Worm (Caenorhabditis elegans) whole organism, L2 larva: ENCODE measurements around the gene nex-4.
A peak's percentile ranks its signal among the peaks of the same experiment; 100 is the strongest.

ENCODE experiments used
- C34F6.9 ChIP-seq: fragments of 150-350 bp; optimal IDR thresholded peaks from 2 replicates; lab custom pipeline; 2014; ENCODE audit warnings: missing biosample characterization, missing genetic modification characterization
- F13H6.1 ChIP-seq: sonication (generic microtip); optimal IDR thresholded peaks from 2 replicates; lab custom pipeline; 2016; ENCODE audit warnings: missing genetic modification characterization, missing compliant biosample characterization
- R02D3.7 ChIP-seq: fragments of 150-350 bp; optimal IDR thresholded peaks from 2 replicates; lab custom pipeline; 2014; ENCODE audit warnings: missing biosample characterization, missing genetic modification characterization
- Y55F3AM.14 ChIP-seq: fragments of 200-800 bp; sonication (Bioruptor generic); optimal IDR thresholded peaks from 2 replicates; lab custom pipeline; 2018; ENCODE audit warnings: mild to moderate bottlenecking, missing genetic modification characterization, missing compliant biosample characterization
- ZK546.5 ChIP-seq: sonication (generic microtip); optimal IDR thresholded peaks from 2 replicates; lab custom pipeline; 2017; ENCODE audit warnings: missing biosample characterization, missing genetic modification characterization
- aly-2 ChIP-seq: fragments of 150-350 bp; optimal IDR thresholded peaks from 2 replicates; lab custom pipeline; 2014; ENCODE audit warnings: missing biosample characterization, missing genetic modification characterization
- ama-1 ChIP-seq: fragments of 150-350 bp; optimal IDR thresholded peaks from 2 replicates; lab custom pipeline; 2018; ENCODE audit warnings: inconsistent platforms
- blmp-1 ChIP-seq: sonication (generic microtip); optimal IDR thresholded peaks from 2 replicates; lab custom pipeline; 2017; ENCODE audit warnings: missing genetic modification characterization, mild to moderate bottlenecking, missing compliant biosample characterization, antibody characterized with exemption, moderate library complexity; ENCODE audit not compliant: insufficient read depth
- ceh-82 ChIP-seq: fragments of 150-350 bp; optimal IDR thresholded peaks from 2 replicates; lab custom pipeline; 2014; ENCODE audit warnings: missing biosample characterization, missing genetic modification characterization
- crh-2 ChIP-seq: sonication (generic microtip); optimal IDR thresholded peaks from 2 replicates; lab custom pipeline; 2017; ENCODE audit warnings: missing biosample characterization, missing genetic modification characterization
- egl-27 ChIP-seq: sonication (generic microtip); optimal IDR thresholded peaks from 3 replicates; lab custom pipeline; 2017; ENCODE audit warnings: missing biosample characterization, missing genetic modification reagents, missing genetic modification characterization
- fos-1 ChIP-seq: fragments of 150-350 bp; optimal IDR thresholded peaks from 2 replicates; lab custom pipeline; 2014; ENCODE audit warnings: missing biosample characterization, missing genetic modification characterization
- gmeb-1 ChIP-seq: fragments of 150-350 bp; optimal IDR thresholded peaks from 2 replicates; lab custom pipeline; 2014; ENCODE audit warnings: missing biosample characterization, missing genetic modification characterization
- lin-11 ChIP-seq: fragments of 150-350 bp; sonication (generic microtip); optimal IDR thresholded peaks from 2 replicates; lab custom pipeline; 2014; ENCODE audit warnings: missing biosample characterization, missing genetic modification characterization, inconsistent platforms, mixed read lengths
- lin-13 ChIP-seq: fragments of 150-350 bp; optimal IDR thresholded peaks from 2 replicates; lab custom pipeline; 2014; ENCODE audit warnings: missing biosample characterization, missing genetic modification reagents, missing genetic modification characterization
- lin-39 ChIP-seq: fragments of 150-350 bp; optimal IDR thresholded peaks from 2 replicates; lab custom pipeline; 2014; ENCODE audit warnings: missing biosample characterization, missing genetic modification reagents, missing genetic modification characterization
- lsy-2 ChIP-seq, 2 experiments: fragments of 150-350 bp in 1 of 2; sonication (generic microtip) in 1 of 2; optimal IDR thresholded peaks; 2 replicates each; lab custom pipeline; 2014 to 2017; ENCODE audit warnings: missing biosample characterization in 2 of 2, missing genetic modification characterization in 2 of 2
- mab-5 ChIP-seq: fragments of 150-350 bp; optimal IDR thresholded peaks from 2 replicates; lab custom pipeline; 2014; ENCODE audit warnings: missing biosample characterization, missing genetic modification characterization
- mbf-1 ChIP-seq: sonication (generic microtip); optimal IDR thresholded peaks from 2 replicates; lab custom pipeline; 2017; ENCODE audit warnings: missing biosample characterization, missing genetic modification characterization
- mdl-1 ChIP-seq, 2 experiments: fragments of 150-350 bp in 1 of 2; sonication (generic microtip) in 1 of 2; optimal IDR thresholded peaks; 2 replicates each; lab custom pipeline; 2017; ENCODE audit warnings: missing biosample characterization in 2 of 2, missing genetic modification characterization in 2 of 2
- nhr-10 ChIP-seq: sonication (generic microtip); optimal IDR thresholded peaks from 2 replicates; lab custom pipeline; 2017; ENCODE audit warnings: missing biosample characterization, missing genetic modification characterization
- nhr-11 ChIP-seq: fragments of 150-350 bp; optimal IDR thresholded peaks from 2 replicates; lab custom pipeline; 2014; ENCODE audit warnings: missing biosample characterization, missing genetic modification characterization
- nhr-129 ChIP-seq: fragments of 150-350 bp; optimal IDR thresholded peaks from 2 replicates; lab custom pipeline; 2014; ENCODE audit warnings: missing biosample characterization, missing genetic modification characterization
- nhr-21 ChIP-seq: fragments of 150-350 bp; optimal IDR thresholded peaks from 2 replicates; lab custom pipeline; 2014; ENCODE audit warnings: missing biosample characterization, missing genetic modification characterization
- nhr-237 ChIP-seq: fragments of 150-350 bp; optimal IDR thresholded peaks from 2 replicates; lab custom pipeline; 2014; ENCODE audit warnings: missing biosample characterization, missing genetic modification characterization
- nhr-25 ChIP-seq: fragments of 150-350 bp; sonication (generic microtip); optimal IDR thresholded peaks from 3 replicates; lab custom pipeline; 2014; ENCODE audit warnings: missing biosample characterization, missing genetic modification characterization
- peb-1 ChIP-seq: fragments of 150-350 bp; optimal IDR thresholded peaks from 2 replicates; lab custom pipeline; 2014; ENCODE audit warnings: missing biosample characterization, missing genetic modification characterization
- sem-4 ChIP-seq: fragments of 150-350 bp; optimal IDR thresholded peaks from 2 replicates; lab custom pipeline; 2014; ENCODE audit warnings: missing biosample characterization, missing genetic modification reagents, missing genetic modification characterization
- skn-1 ChIP-seq: sonication (generic microtip); optimal IDR thresholded peaks from 2 replicates; lab custom pipeline; 2017; ENCODE audit warnings: missing biosample characterization, missing genetic modification characterization
- sma-3 ChIP-seq: sonication (generic microtip); optimal IDR thresholded peaks from 2 replicates; lab custom pipeline; 2016; ENCODE audit warnings: missing genetic modification reagents, missing genetic modification characterization, missing compliant biosample characterization
- sma-9 ChIP-seq, 2 experiments: fragments of 150-350 bp in 1 of 2; sonication (generic microtip) in 1 of 2; optimal IDR thresholded peaks; 2 replicates each; lab custom pipeline; 2014 to 2016; ENCODE audit warnings: missing genetic modification characterization in 2 of 2, mild to moderate bottlenecking in 1 of 2, missing biosample characterization in 1 of 2, missing compliant biosample characterization in 1 of 2, missing genetic modification reagents in 1 of 2, moderate library complexity in 1 of 2
- snpc-4 ChIP-seq: fragments of 150-350 bp; optimal IDR thresholded peaks from 2 replicates; lab custom pipeline; 2014; ENCODE audit warnings: missing biosample characterization, missing genetic modification characterization
- unc-62 ChIP-seq: fragments of 150-350 bp; optimal IDR thresholded peaks from 2 replicates; lab custom pipeline; 2014; ENCODE audit warnings: missing biosample characterization, missing genetic modification reagents, missing genetic modification characterization
- zag-1 ChIP-seq: fragments of 150-350 bp; optimal IDR thresholded peaks from 2 replicates; lab custom pipeline; 2014; ENCODE audit warnings: missing biosample characterization, missing genetic modification characterization
- ztf-1 ChIP-seq: fragments of 200-800 bp; sonication (Bioruptor generic); conservative IDR thresholded peaks from 2 replicates; pipeline ENCODE4 v1.3.6; 2022; ENCODE audit warnings: missing genetic modification characterization, missing compliant biosample characterization
- ztf-11 ChIP-seq: sonication (generic microtip); optimal IDR thresholded peaks from 2 replicates; lab custom pipeline; 2017; ENCODE audit warnings: missing biosample characterization, missing genetic modification characterization

The nex-4 gene

DNA sequence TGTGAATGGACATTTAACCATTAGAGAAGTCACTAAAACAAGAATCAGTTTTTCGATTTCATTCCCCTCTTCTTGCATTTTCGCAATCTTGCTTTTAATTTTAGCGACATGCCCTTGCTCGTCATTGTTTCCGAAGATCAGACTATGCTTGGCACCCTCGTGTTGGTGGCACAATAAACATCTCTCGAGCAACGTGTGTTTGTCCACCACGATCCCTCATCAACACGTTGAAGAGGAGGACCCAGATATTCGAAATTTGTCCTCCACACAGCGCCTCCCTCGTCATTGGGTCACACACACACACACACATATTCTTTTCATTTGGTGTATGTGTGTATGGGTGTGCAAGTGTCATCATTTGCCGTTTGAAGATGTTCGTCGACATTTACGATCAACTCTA is 14.1 kb downstream of the nex-4 start, which contains the start of gene srd-32:
Gene srd-32 (plus strand): TSS at position 301 of the 400 bp plus-strand sequence.
- TF ChIP-seq lin-11 (tag; lab: Kevin White, UChicago) (no peak), nhr-21 (tag; lab: Kevin White, UChicago) (no peak), ceh-82 (no peak), C34F6.9 (tag; lab: Kevin White, UChicago) (no peak), sem-4 (tag; lab: Kevin White, UChicago) (no peak), blmp-1 (tag; lab: Kevin White, UChicago) (no peak), aly-2 (tag; lab: Kevin White, UChicago) (no peak)

DNA sequence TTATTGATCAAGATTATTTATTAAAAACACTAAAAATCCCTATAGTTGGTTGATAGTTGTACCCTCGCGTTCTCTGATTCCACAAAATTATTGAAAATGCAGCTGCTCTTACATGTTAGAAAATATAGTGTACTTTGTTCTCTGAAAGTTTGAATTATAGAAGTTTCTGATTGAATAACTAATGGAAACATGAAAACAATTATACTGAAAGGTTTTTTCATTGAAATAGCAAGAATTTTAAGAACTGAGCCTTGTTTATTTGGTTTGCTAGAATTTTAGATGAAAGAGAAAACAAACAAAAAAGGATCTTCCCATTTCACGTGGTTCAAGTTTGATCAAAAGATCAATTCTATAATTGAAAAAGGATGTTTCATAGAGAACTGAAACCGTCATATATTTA is 16.3 kb downstream of the nex-4 start:
- peak in 1 of 2 experiments; percentile 12 for TF ChIP-seq lsy-2 (tag; optimal IDR thresholded peaks at IDR 0.05; lab: Kevin White, UChicago)
- no peak for TF ChIP-seq snpc-4 (tag; lab: Kevin White, UChicago)

DNA sequence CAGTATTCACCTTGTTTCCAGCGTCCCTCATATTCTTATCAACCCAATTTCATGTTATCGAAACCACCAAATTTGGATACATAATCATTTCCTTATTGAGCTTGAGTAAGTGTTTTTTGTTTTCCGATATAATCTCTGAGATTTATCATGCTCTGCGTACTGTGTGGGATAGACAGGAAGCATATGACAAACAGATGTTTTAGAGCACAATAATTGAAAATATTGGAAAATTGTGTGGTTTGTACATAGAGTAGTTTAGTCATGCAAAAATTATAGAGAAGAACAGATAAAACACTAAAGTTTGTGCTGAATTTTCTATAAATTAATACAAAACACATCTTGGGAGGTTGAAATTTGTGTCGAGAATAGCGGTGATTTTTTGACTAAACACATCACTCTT is 17.5 kb downstream of the nex-4 start:
- TF ChIP-seq ceh-82 (no peak), skn-1 (no peak), R02D3.7 (tag; lab: Kevin White, UChicago) (no peak), egl-27 (tag; lab: Kevin White, UChicago) (no peak), ztf-1 (GFP tag; lab: Robert Waterston, UW) (no peak), nhr-21 (tag; lab: Kevin White, UChicago) (no peak), mab-5 (tag; lab: Kevin White, UChicago) (no peak), C34F6.9 (tag; lab: Kevin White, UChicago) (no peak), snpc-4 (tag; lab: Kevin White, UChicago) (no peak), mdl-1 (tag; optimal IDR thresholded peaks at IDR 0.05; lab: Kevin White, UChicago) (no peak), nhr-10 (no peak), sma-9 (GFP tag; optimal IDR thresholded peaks at IDR 0.05; lab: Kevin White, UChicago) (no peak), sma-9 (tag; optimal IDR thresholded peaks at IDR 0.05; lab: Kevin White, UChicago) (no peak), lin-39 (tag; lab: Kevin White, UChicago) (no peak), nhr-11 (tag; lab: Kevin White, UChicago) (no peak), crh-2 (tag; lab: Kevin White, UChicago) (no peak), sma-3 (GFP tag; lab: Kevin White, UChicago) (no peak)
- TF ChIP-seq, all 48 proteins: peak for 0

- no peak for TF ChIP-seq lin-13 (GFP tag; lab: Kevin White, UChicago)
- TF ChIP-seq skn-1: no peak
- TF ChIP-seq nhr-25: no peak
- TF ChIP-seq mbf-1: no peak
- peak; percentile 42 for TF ChIP-seq nhr-21 (tag; lab: Kevin White, UChicago)
- TF ChIP-seq lsy-2 (tag; optimal IDR thresholded peaks at IDR 0.05; lab: Kevin White, UChicago): peak in 1 of 2 experiments; percentile 32
- TF ChIP-seq blmp-1 (tag; lab: Kevin White, UChicago): no peak
- no peak for TF ChIP-seq ztf-11 (tag; lab: Kevin White, UChicago)
- no peak for TF ChIP-seq mdl-1 (tag; optimal IDR thresholded peaks at IDR 0.05; lab: Kevin White, UChicago)
- no peak for TF ChIP-seq unc-62 (GFP tag; lab: Kevin White, UChicago)
Measured at ce11 chrV:4870627-4871026, 19.4 kb downstream of the nex-4 start.

- TF ChIP-seq gmeb-1 (tag; lab: Kevin White, UChicago): no peak
- no peak for TF ChIP-seq ztf-11 (tag; lab: Kevin White, UChicago)
- no peak for TF ChIP-seq sma-3 (GFP tag; lab: Kevin White, UChicago)
- TF ChIP-seq ceh-82: no peak
- TF ChIP-seq nhr-11 (tag; lab: Kevin White, UChicago): no peak
- no peak for TF ChIP-seq C34F6.9 (tag; lab: Kevin White, UChicago)
- TF ChIP-seq fos-1 (tag; lab: Kevin White, UChicago): no peak
- TF ChIP-seq nhr-129 (tag; lab: Kevin White, UChicago): no peak
- TF ChIP-seq F13H6.1 (tag; lab: Kevin White, UChicago): no peak
- TF ChIP-seq lin-39 (tag; lab: Kevin White, UChicago): no peak
- TF ChIP-seq Y55F3AM.14 (GFP tag; lab: Kevin White, UChicago): no peak
- TF ChIP-seq ama-1 (lab: Kevin White, UChicago): no peak
- no peak for TF ChIP-seq blmp-1 (tag; lab: Kevin White, UChicago)
- no peak for TF ChIP-seq nhr-10
- no peak for TF ChIP-seq nhr-21 (tag; lab: Kevin White, UChicago)
- no peak for TF ChIP-seq ztf-1 (GFP tag; lab: Robert Waterston, UW)
- no peak for TF ChIP-seq ZK546.5 (tag; lab: Kevin White, UChicago)
- no peak for TF ChIP-seq zag-1 (tag; lab: Kevin White, UChicago)
- TF ChIP-seq peb-1: no peak
- TF ChIP-seq nhr-237 (tag; lab: Kevin White, UChicago): no peak
- TF ChIP-seq, all 48 proteins: peak for 0
Measured at ce11 chrV:4871992-4872391, 20.8 kb downstream of the nex-4 start, which contains the start of gene srd-33. Gene srd-33 (plus strand): TSS chrV:4872292.
